Worm (Caenorhabditis elegans) whole organism, late embryonic: ENCODE measurements around the gene Y40B10A.11.

Experiments used
- C08G9.2 ChIP-seq: sonication (generic microtip); optimal IDR thresholded peaks from 2 replicates; lab custom pipeline; 2016; ENCODE audit warnings: mild to moderate bottlenecking, missing genetic modification characterization, moderate library complexity, missing compliant biosample characterization
- F13H6.1 ChIP-seq: sonication (generic microtip); optimal IDR thresholded peaks from 2 replicates; lab custom pipeline; 2016; ENCODE audit warnings: missing genetic modification characterization, missing compliant biosample characterization
- K09A11.1 ChIP-seq: sonication (generic microtip); optimal IDR thresholded peaks from 2 replicates; lab custom pipeline; 2017; ENCODE audit warnings: antibody characterized with exemption, mild to moderate bottlenecking, missing genetic modification characterization, missing compliant biosample characterization; ENCODE audit not compliant: insufficient read depth
- T23F11.4 ChIP-seq: fragments of 200-800 bp; sonication (Bioruptor generic); optimal IDR thresholded peaks from 2 replicates; lab custom pipeline; 2018; ENCODE audit warnings: mild to moderate bottlenecking, missing genetic modification characterization, missing compliant biosample characterization
- ceh-14 ChIP-seq: sonication (generic microtip); optimal IDR thresholded peaks from 2 replicates; lab custom pipeline; 2016; ENCODE audit warnings: missing genotype, missing genetic modification characterization, missing compliant biosample characterization
- ceh-2 ChIP-seq: sonication (generic microtip); optimal IDR thresholded peaks from 2 replicates; lab custom pipeline; 2016; ENCODE audit warnings: missing genotype, missing genetic modification characterization, missing compliant biosample characterization
- ceh-45 ChIP-seq: fragments of 200-800 bp; sonication (Bioruptor generic); IDR thresholded peaks from 2 replicates; pipeline ENCODE4 v1.3.6; 2022; ENCODE audit warnings: missing genetic modification reagents, missing genetic modification characterization, missing compliant biosample characterization
- ceh-9 ChIP-seq: sonication (generic microtip); optimal IDR thresholded peaks from 2 replicates; lab custom pipeline; 2016; ENCODE audit warnings: mild to moderate bottlenecking, missing genetic modification characterization, inconsistent platforms, missing compliant biosample characterization
- dmd-4 ChIP-seq: sonication (generic microtip); optimal IDR thresholded peaks from 2 replicates; lab custom pipeline; 2016; ENCODE audit warnings: borderline replicate concordance, missing genetic modification characterization, missing compliant biosample characterization
- fkh-6 ChIP-seq: sonication (generic microtip); optimal IDR thresholded peaks from 2 replicates; lab custom pipeline; 2016; ENCODE audit warnings: missing genetic modification characterization, missing compliant biosample characterization
- mec-3 ChIP-seq: sonication (generic microtip); optimal IDR thresholded peaks from 2 replicates; lab custom pipeline; 2016; ENCODE audit warnings: borderline replicate concordance, missing genetic modification characterization, missing compliant biosample characterization
- nfya-1 ChIP-seq: sonication (generic microtip); optimal IDR thresholded peaks from 2 replicates; lab custom pipeline; 2017; ENCODE audit warnings: missing genetic modification characterization, mild to moderate bottlenecking, missing compliant biosample characterization, antibody characterized with exemption, moderate library complexity
- npax-4 ChIP-seq: sonication (generic microtip); optimal IDR thresholded peaks from 2 replicates; lab custom pipeline; 2016; ENCODE audit warnings: missing genetic modification characterization, missing compliant biosample characterization
- pat-9 ChIP-seq: fragments of 200-800 bp; sonication (Bioruptor generic); optimal IDR thresholded peaks from 2 replicates; lab custom pipeline; 2018; ENCODE audit warnings: mild to moderate bottlenecking, missing genetic modification characterization, moderate library complexity, missing compliant biosample characterization
- sox-2 ChIP-seq: fragments of 200-800 bp; sonication (Bioruptor generic); IDR thresholded peaks from 2 replicates; pipeline ENCODE4 v1.3.6; 2022; ENCODE audit warnings: missing genetic modification reagents, missing genetic modification characterization, missing compliant biosample characterization
- syd-9 ChIP-seq: sonication (generic microtip); optimal IDR thresholded peaks from 2 replicates; lab custom pipeline; 2016; ENCODE audit warnings: mild to moderate bottlenecking, missing genetic modification characterization, moderate library complexity, missing compliant biosample characterization
- tbx-7 ChIP-seq: sonication (generic microtip); optimal IDR thresholded peaks from 2 replicates; lab custom pipeline; 2016; ENCODE audit warnings: missing genotype, missing genetic modification characterization, missing compliant biosample characterization
- zip-5 ChIP-seq: sonication (generic microtip); optimal IDR thresholded peaks from 2 replicates; lab custom pipeline; 2016; ENCODE audit warnings: missing genetic modification characterization, missing compliant biosample characterization

Y40B10A.11 gene

DNA sequence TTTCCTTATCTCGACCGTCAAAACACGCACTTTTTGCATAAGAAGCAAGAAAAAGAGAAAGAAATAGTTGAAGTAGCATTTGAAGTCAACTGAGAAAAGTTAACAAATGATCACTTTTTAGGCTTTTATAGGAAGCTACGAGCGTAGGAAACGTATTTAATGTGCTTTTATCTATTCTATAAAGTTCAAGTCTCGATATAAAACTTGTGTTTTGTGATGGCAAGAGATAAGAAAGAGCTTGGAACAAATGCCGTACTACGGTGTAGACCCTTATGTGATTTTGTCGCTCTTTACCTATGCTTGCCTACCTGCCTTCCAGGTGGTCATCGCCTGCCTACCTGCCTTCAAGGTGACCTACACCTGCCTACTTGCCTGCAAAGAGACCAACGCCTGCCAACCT lies 47.2 kb downstream of the Y40B10A.11 start, which contains the start of gene clec-206:
Gene clec-206 (minus strand): TSS at position 101 of the 400 bp plus-strand sequence.
- TF ChIP-seq tbx-7 (no peak), C08G9.2 (no peak), ceh-45 (GFP tag; lab: Robert Waterston, UW) (no peak), fkh-6 (tag; lab: Kevin White, UChicago) (no peak), nfya-1 (tag; lab: Kevin White, UChicago) (no peak), ceh-9 (tag; lab: Kevin White, UChicago) (no peak), zip-5 (tag; lab: Kevin White, UChicago) (no peak), mec-3 (tag; lab: Kevin White, UChicago) (no peak), npax-4 (tag; lab: Kevin White, UChicago) (no peak), ceh-2 (tag; lab: Kevin White, UChicago) (no peak), ceh-14 (tag; lab: Kevin White, UChicago) (no peak), dmd-4 (tag; lab: Kevin White, UChicago) (no peak), syd-9 (tag; lab: Kevin White, UChicago) (no peak), K09A11.1 (tag; lab: Kevin White, UChicago) (no peak), F13H6.1 (no peak), T23F11.4 (GFP tag; lab: Kevin White, UChicago) (no peak), pat-9 (tag; lab: Kevin White, UChicago) (no peak), sox-2 (no peak)
